Fruit fly (Drosophila melanogaster) whole organism, embryonic: Measurements from ENCODE around the gene Prx4.

Experiments used
- Abd-B ChIP-seq: fragments of 200-800 bp; sonication (Bioruptor generic); optimal IDR thresholded peaks from 2 replicates; lab custom pipeline; 2018; ENCODE audit warnings: missing biosample characterization, mild to moderate bottlenecking, missing genetic modification characterization, moderate library complexity
- Asciz ChIP-seq: fragments of 200-800 bp; sonication (Bioruptor generic); optimal IDR thresholded peaks from 2 replicates; lab custom pipeline; 2017; ENCODE audit warnings: missing biosample characterization, mild to moderate bottlenecking, missing genetic modification characterization, missing genetic modification reagents
- B-H2 ChIP-seq: fragments of 200-800 bp; sonication (Bioruptor generic); optimal IDR thresholded peaks from 2 replicates; lab custom pipeline; 2018; ENCODE audit warnings: missing biosample characterization, mild to moderate bottlenecking, missing genetic modification characterization
- BEAF-32 ChIP-seq: fragments of 200-800 bp; sonication (Bioruptor generic); optimal IDR thresholded peaks from 3 replicates; lab custom pipeline; 2017; ENCODE audit warnings: missing biosample characterization, missing genetic modification characterization, mild to moderate bottlenecking, moderate library complexity, missing genetic modification reagents
- CG10321 ChIP-seq: fragments of 200-800 bp; sonication (Bioruptor generic); IDR thresholded peaks from 2 replicates; pipeline ENCODE4 v1.3.6; 2022; ENCODE audit warnings: missing biosample characterization, missing genetic modification characterization
- CG11093 ChIP-seq: fragments of 200-800 bp; sonication (Bioruptor generic); IDR thresholded peaks from 3 replicates; pipeline ENCODE4 v1.3.6; 2022; ENCODE audit warnings: missing biosample characterization, missing genetic modification characterization
- CG11695 ChIP-seq: fragments of 200-800 bp; sonication (Bioruptor generic); IDR thresholded peaks from 3 replicates; pipeline ENCODE4 v1.3.6; 2022; ENCODE audit warnings: missing biosample characterization, missing genetic modification characterization
- CG12391 ChIP-seq: fragments of 200-800 bp; sonication (Bioruptor generic); optimal IDR thresholded peaks from 3 replicates; lab custom pipeline; 2018; ENCODE audit warnings: missing biosample characterization, mild to moderate bottlenecking, missing genetic modification characterization, moderate library complexity
- CG13624 ChIP-seq: fragments of 200-800 bp; sonication (Bioruptor generic); optimal IDR thresholded peaks from 2 replicates; lab custom pipeline; 2016; ENCODE audit warnings: missing biosample characterization, missing genetic modification characterization
- CG14965 ChIP-seq: fragments of 200-800 bp; sonication (Bioruptor generic); optimal IDR thresholded peaks from 2 replicates; lab custom pipeline; 2016; ENCODE audit warnings: missing biosample characterization, missing genetic modification characterization, borderline replicate concordance
- CG17328 ChIP-seq: fragments of 200-800 bp; sonication (Bioruptor generic); IDR thresholded peaks from 2 replicates; pipeline ENCODE4 v1.3.6; 2022; ENCODE audit warnings: missing biosample characterization, missing genetic modification characterization
- CG2116 ChIP-seq: fragments of 200-800 bp; sonication (Bioruptor generic); optimal IDR thresholded peaks from 3 replicates; lab custom pipeline; 2018; ENCODE audit warnings: missing biosample characterization, mild to moderate bottlenecking, missing genetic modification characterization
- CG42726 ChIP-seq: fragments of 200-800 bp; sonication (Bioruptor generic); IDR thresholded peaks from 2 replicates; pipeline ENCODE4 v1.3.6; 2022; ENCODE audit warnings: missing biosample characterization, missing genetic modification characterization; ENCODE audit not compliant: partially characterized antibody
- CG4282 ChIP-seq: fragments of 200-800 bp; sonication (Bioruptor generic); optimal IDR thresholded peaks from 2 replicates; lab custom pipeline; 2016; ENCODE audit warnings: missing biosample characterization, missing genetic modification characterization
- CG4360 ChIP-seq: fragments of 200-800 bp; sonication (Bioruptor generic); IDR thresholded peaks from 2 replicates; pipeline ENCODE4 v1.3.6; 2022; ENCODE audit warnings: missing biosample characterization, missing genetic modification characterization
- CG4404 ChIP-seq: fragments of 200-800 bp; sonication (Bioruptor generic); IDR thresholded peaks from 2 replicates; pipeline ENCODE4 v1.3.6; 2022; ENCODE audit warnings: missing biosample characterization, missing genetic modification characterization
- CG5180 ChIP-seq: fragments of 200-800 bp; sonication (Bioruptor generic); optimal IDR thresholded peaks from 3 replicates; lab custom pipeline; 2017; ENCODE audit warnings: missing biosample characterization, missing genetic modification characterization, mild to moderate bottlenecking, moderate library complexity, missing genetic modification reagents
- CG5953 ChIP-seq: fragments of 200-800 bp; sonication (Bioruptor generic); IDR thresholded peaks from 2 replicates; pipeline ENCODE4 v1.3.6; 2022; ENCODE audit warnings: missing biosample characterization, missing genetic modification characterization
- CG7786 ChIP-seq: fragments of 200-800 bp; sonication (Bioruptor generic); optimal IDR thresholded peaks from 2 replicates; lab custom pipeline; 2016; ENCODE audit warnings: missing biosample characterization, missing genetic modification characterization
- CG7839 ChIP-seq: fragments of 200-800 bp; sonication (Bioruptor generic); optimal IDR thresholded peaks from 3 replicates; lab custom pipeline; 2018; ENCODE audit warnings: missing biosample characterization, mild to moderate bottlenecking, missing genetic modification characterization, moderate library complexity
- CG9437 ChIP-seq: fragments of 200-800 bp; sonication (Bioruptor generic); optimal IDR thresholded peaks from 2 replicates; lab custom pipeline; 2018; ENCODE audit warnings: missing biosample characterization, mild to moderate bottlenecking, missing genetic modification characterization
- CG9797 ChIP-seq: fragments of 200-800 bp; sonication (Bioruptor generic); optimal IDR thresholded peaks from 3 replicates; lab custom pipeline; 2018; ENCODE audit warnings: missing biosample characterization, mild to moderate bottlenecking, missing genetic modification characterization
- D19B ChIP-seq: fragments of 200-800 bp; sonication (Bioruptor generic); optimal IDR thresholded peaks from 2 replicates; lab custom pipeline; 2017; ENCODE audit warnings: missing biosample characterization, mild to moderate bottlenecking, missing genetic modification characterization
- Dbx ChIP-seq: fragments of 200-800 bp; sonication (Bioruptor generic); IDR thresholded peaks from 3 replicates; pipeline ENCODE4 v1.3.6; 2022; ENCODE audit warnings: missing biosample characterization, missing genetic modification characterization
- Deaf1 ChIP-seq: fragments of 200-800 bp; optimal IDR thresholded peaks from 3 replicates; lab custom pipeline; 2019; ENCODE audit warnings: missing biosample characterization, mild to moderate bottlenecking, missing genetic modification characterization, moderate library complexity
- Ets65A ChIP-seq: fragments of 200-800 bp; sonication (Bioruptor generic); peaks from one replicate; lab custom pipeline; 2016; ENCODE audit warnings: missing biosample characterization, missing genetic modification characterization
- Hr39 ChIP-seq: fragments of >200 bp; optimal IDR thresholded peaks from 2 replicates; lab custom pipeline; 2017
- Hr78 ChIP-seq, 2 experiments: fragments of 200-800 bp in 1 of 2; fragments of >200 bp in 1 of 2; sonication (Bioruptor generic) in 1 of 2; optimal IDR thresholded peaks; 2 replicates each; lab custom pipeline; 2017 to 2019; ENCODE audit warnings: missing biosample characterization in 2 of 2, missing genetic modification characterization in 2 of 2, mild to moderate bottlenecking in 1 of 2, moderate library complexity in 1 of 2
- Hsf ChIP-seq: fragments of 200-800 bp; sonication (Bioruptor generic); optimal IDR thresholded peaks from 3 replicates; lab custom pipeline; 2016; ENCODE audit warnings: missing biosample characterization, missing genetic modification characterization
- Mrtf ChIP-seq: fragments of 200-800 bp; sonication (Bioruptor generic); IDR thresholded peaks from 3 replicates; pipeline ENCODE4 v1.3.6; 2022; ENCODE audit warnings: missing biosample characterization, missing genetic modification characterization
- Nf-YA ChIP-seq: fragments of 200-800 bp; sonication (Bioruptor generic); IDR thresholded peaks from 2 replicates; pipeline ENCODE4 v1.3.6; 2022; ENCODE audit warnings: missing biosample characterization, missing genetic modification characterization
- Ravus ChIP-seq: fragments of 200-800 bp; sonication (Bioruptor generic); IDR thresholded peaks from 2 replicates; pipeline ENCODE4 v1.3.6; 2022; ENCODE audit warnings: missing biosample characterization, missing genetic modification characterization
- Sox100B ChIP-seq: fragments of 200-800 bp; sonication (Bioruptor generic); optimal IDR thresholded peaks from 3 replicates; lab custom pipeline; 2018; ENCODE audit warnings: missing biosample characterization, mild to moderate bottlenecking, missing genetic modification characterization
- ato ChIP-seq: fragments of 200-800 bp; sonication (Bioruptor generic); IDR thresholded peaks from 2 replicates; pipeline ENCODE4 v1.3.6; 2022; ENCODE audit warnings: missing biosample characterization, missing genetic modification characterization; ENCODE audit not compliant: partially characterized antibody
- cato ChIP-seq: fragments of 200-800 bp; sonication (Bioruptor generic); optimal IDR thresholded peaks from 2 replicates; lab custom pipeline; 2016; ENCODE audit warnings: missing biosample characterization, missing genetic modification characterization, borderline replicate concordance
- corto ChIP-seq: fragments of 200-800 bp; sonication (Bioruptor generic); optimal IDR thresholded peaks from 2 replicates; lab custom pipeline; 2016; ENCODE audit warnings: missing biosample characterization, mild to moderate bottlenecking, missing genetic modification characterization, moderate library complexity
- dmrt11E ChIP-seq: fragments of 200-800 bp; sonication (Bioruptor generic); optimal IDR thresholded peaks from 3 replicates; lab custom pipeline; 2018; ENCODE audit warnings: missing biosample characterization, mild to moderate bottlenecking, missing genetic modification characterization, moderate library complexity
- eve ChIP-seq, 2 experiments: fragments of >200 bp; optimal IDR thresholded peaks; 2 replicates each; lab custom pipeline; 2017; ENCODE audit warnings: missing biosample characterization in 2 of 2, missing genetic modification characterization in 2 of 2
- exex ChIP-seq: fragments of 200-800 bp; sonication (Bioruptor generic); optimal IDR thresholded peaks from 4 replicates; lab custom pipeline; 2018; ENCODE audit warnings: missing biosample characterization, mild to moderate bottlenecking, missing genetic modification characterization, moderate library complexity
- gce ChIP-seq: fragments of 200-800 bp; sonication (Bioruptor generic); IDR thresholded peaks from 3 replicates; pipeline ENCODE4 v1.3.6; 2022; ENCODE audit warnings: missing biosample characterization, missing genetic modification characterization
- gsb-n ChIP-seq: fragments of 200-800 bp; sonication (Bioruptor generic); optimal IDR thresholded peaks from 3 replicates; lab custom pipeline; 2018; ENCODE audit warnings: missing biosample characterization, mild to moderate bottlenecking, missing genetic modification characterization
- her ChIP-seq: fragments of 200-800 bp; sonication (Bioruptor generic); optimal IDR thresholded peaks from 2 replicates; lab custom pipeline; 2016; ENCODE audit warnings: missing biosample characterization, missing genetic modification characterization
- kni ChIP-seq: fragments of 200-800 bp; sonication (Bioruptor generic); optimal IDR thresholded peaks from 3 replicates; lab custom pipeline; 2017; ENCODE audit warnings: mild to moderate bottlenecking, missing biosample characterization, missing genetic modification reagents, missing genetic modification characterization
- knrl ChIP-seq: fragments of 200-800 bp; sonication (Bioruptor generic); IDR thresholded peaks from 3 replicates; pipeline ENCODE4 v1.3.6; 2022; ENCODE audit warnings: missing biosample characterization, missing genetic modification characterization; ENCODE audit not compliant: partially characterized antibody
- onecut ChIP-seq: fragments of 200-800 bp; sonication (Bioruptor generic); IDR thresholded peaks from 2 replicates; pipeline ENCODE4 v1.3.6; 2022; ENCODE audit warnings: missing biosample characterization, missing genetic modification characterization
- sens-2 ChIP-seq: fragments of 200-800 bp; sonication (Bioruptor generic); IDR thresholded peaks from 2 replicates; pipeline ENCODE4 v1.3.6; 2022; ENCODE audit warnings: missing biosample characterization, missing genetic modification characterization
- sug ChIP-seq: fragments of 200-800 bp; optimal IDR thresholded peaks from 2 replicates; lab custom pipeline; 2019; ENCODE audit warnings: missing biosample characterization, mild to moderate bottlenecking, missing genetic modification characterization, moderate library complexity
- vnd ChIP-seq: fragments of 200-800 bp; sonication (Bioruptor generic); IDR thresholded peaks from 3 replicates; pipeline ENCODE4 v1.3.6; 2022; ENCODE audit warnings: missing biosample characterization, missing genetic modification characterization; ENCODE audit not compliant: partially characterized antibody

The Prx4 gene

dm6 chr3L:3083329-3084083 is 41.3 kb downstream of the Prx4 start (continued):
- TF ChIP-seq knrl (no peak), gce (GFP tag; lab: Robert Waterston, UW) (peak; percentile 65; the same call in 1 of the 3 replicates), Hsf (GFP tag; lab: Kevin White, UChicago) (no peak), CG9797 (GFP tag; lab: Kevin White, UChicago) (peak; percentile 3), CG11093 (0 out of 3 replicates have a peak, but pooled peaks have one; percentile 44), Ets65A (GFP tag; lab: Kevin White, UChicago) (peak; percentile 1), CG9437 (GFP tag; lab: Kevin White, UChicago) (peak; percentile 4), dmrt11E (tag; lab: Kevin White, UChicago) (peak; percentile 54), corto (GFP tag; lab: Kevin White, UChicago) (no peak), CG10321 (GFP tag; lab: Robert Waterston, UW) (no peak), CG7786 (GFP tag; lab: Kevin White, UChicago) (peak; percentile 21), eve (GFP tag; optimal IDR thresholded peaks at IDR 0.05; lab: Kevin White, UChicago) (peak in 1 of 2 experiments; percentile 77), CG42726 (GFP tag; lab: Robert Waterston, UW) (0 out of 2 replicates have a peak, but pooled peaks have one; percentile 7), Mrtf (GFP tag; lab: Robert Waterston, UW) (no peak), vnd (no peak; the same call in 2 of the 3 replicates), Deaf1 (tag; lab: Kevin White, UChicago) (no peak), CG13624 (peak; percentile 91), CG7839 (no peak), Dbx (GFP tag; lab: Robert Waterston, UW) (peak; percentile 34; the same call in 2 of the 3 replicates), CG4360 (GFP tag; lab: Robert Waterston, UW) (peak; percentile 53; the same call in 1 of the 2 replicates), Nf-YA (GFP tag; lab: Robert Waterston, UW) (0 out of 2 replicates have a peak, but pooled peaks have one; percentile 12), CG2116 (GFP tag; lab: Kevin White, UChicago) (peak; percentile 35), exex (tag; lab: Kevin White, UChicago) (peak; percentile 100), onecut (GFP tag; lab: Robert Waterston, UW) (peak; percentile 70), CG11695 (GFP tag; lab: Robert Waterston, UW) (peak; percentile 33; the same call in 1 of the 3 replicates), CG17328 (peak; percentile 52; the same call in 1 of the 2 replicates), Hr78 (GFP tag; optimal IDR thresholded peaks at IDR 0.05; lab: Kevin White, UChicago) (peak in 1 of 2 experiments; percentile 32), CG14965 (GFP tag; lab: Kevin White, UChicago) (no peak), CG4282 (GFP tag; lab: Kevin White, UChicago) (no peak), sug (tag; lab: Kevin White, UChicago) (peak; percentile 94), sens-2 (GFP tag; lab: Robert Waterston, UW) (peak; percentile 7; the same call in 1 of the 2 replicates), BEAF-32 (GFP tag; lab: Kevin White, UChicago) (no peak), Asciz (GFP tag; lab: Kevin White, UChicago) (peak; percentile 66), Abd-B (GFP tag; lab: Kevin White, UChicago) (no peak), her (peak; percentile 39), B-H2 (peak; percentile 16), ato (GFP tag; lab: Robert Waterston, UW) (no peak), D19B (GFP tag; lab: Kevin White, UChicago) (no peak), CG5180 (GFP tag; lab: Kevin White, UChicago) (peak; percentile 69), kni (GFP tag; lab: Kevin White, UChicago) (peak; percentile 88), Hr39 (lab: Kevin White, UChicago) (no peak), CG5953 (GFP tag; lab: Robert Waterston, UW) (peak; percentile 64), cato (GFP tag; lab: Kevin White, UChicago) (peak; percentile 1), Ravus (no peak), CG4404 (no peak), CG12391 (no peak), gsb-n (tag; lab: Kevin White, UChicago) (peak; percentile 23), Sox100B (peak; percentile 45)
